Fruit fly (Drosophila melanogaster): ENCODE results near the gene CG13310.

DNA sequence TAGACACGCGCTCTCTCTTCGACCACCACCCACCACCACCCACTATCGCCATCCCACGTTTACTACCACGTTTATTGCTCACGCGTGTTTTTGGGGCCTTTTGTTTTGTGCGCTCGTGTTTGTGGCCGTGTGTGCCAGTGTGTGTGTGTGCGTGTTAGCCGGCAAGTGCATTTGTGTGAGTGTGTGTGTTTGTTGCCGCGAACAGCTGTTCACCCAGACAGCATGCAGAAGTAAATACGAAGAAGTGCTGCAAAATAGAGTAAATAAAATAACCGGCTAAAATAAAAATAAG lies 27.5 kb upstream of the CG13310 start:
- TF ChIP-seq Sin3A (optimal IDR thresholded peaks at IDR 0.05) (no peak), h (optimal IDR thresholded peaks at IDR 0.05) (no peak)

Measured in Kc167 (cell line).